Comparison of ENCODE assay signal across 2 worm cellular contexts in the genomic region with DNA sequence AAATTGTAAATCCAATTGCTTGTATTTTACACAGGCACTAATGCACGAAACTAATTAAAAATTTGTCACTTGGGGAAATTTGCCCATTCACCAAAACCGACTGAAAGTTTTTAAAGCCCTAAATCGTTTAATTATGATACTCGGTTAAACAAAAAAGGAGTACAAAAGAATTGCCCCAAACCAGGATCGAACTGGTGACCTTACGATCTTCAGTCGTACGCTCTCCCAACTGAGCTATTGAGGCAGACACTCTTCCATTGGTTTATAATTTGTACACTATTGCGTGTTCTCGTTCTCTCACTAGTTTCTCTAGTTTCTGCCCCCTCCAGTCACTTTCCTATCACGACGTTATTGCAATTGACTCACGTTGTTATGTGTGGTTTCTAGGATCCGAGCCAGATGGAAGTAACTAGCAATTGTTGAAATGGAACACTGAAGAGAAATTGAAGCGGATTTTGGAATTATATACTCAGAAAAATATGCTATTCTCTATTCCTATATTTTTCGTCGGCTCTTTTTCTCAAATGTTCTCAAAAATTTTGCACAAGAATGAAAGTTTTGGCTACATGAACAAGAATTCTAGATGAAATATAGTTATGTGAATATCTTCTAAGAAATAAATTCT.
A peak's percentile ranks its signal among the peaks of the same experiment; 100 is the strongest.
TF ChIP-seq lines count a peak whose summit lies in the region.

No protein-coding gene starts in this region.

TF ChIP-seq in whole organism, L4 larva, 104 proteins besides CTCF, POLR2A, EP300 and RAD21 (continued from another document):
- TF ChIP-seq ZK337.2 (GFP tag; IDR thresholded peaks at IDR 0.05; lab: Robert Waterston, UW) (peak; percentile 61; the same call in 1 of the 2 replicates), arid-1 (GFP tag; conservative IDR thresholded peaks at IDR 0.05; lab: Robert Waterston, UW) (peak; percentile 61; the same call in 1 of the 2 replicates), mxl-2 (GFP tag; conservative IDR thresholded peaks at IDR 0.05; lab: Robert Waterston, UW) (peak; percentile 64; the same call in 1 of the 2 replicates), spr-1 (tag; optimal IDR thresholded peaks at IDR 0.05; lab: Kevin White, UChicago) (peak; percentile 11), daf-16 (GFP tag; optimal IDR thresholded peaks at IDR 0.05; lab: Kevin White, UChicago) (peak; percentile 26 to 73), daf-16 (tag; optimal IDR thresholded peaks at IDR 0.05; lab: Kevin White, UChicago) (peak; percentile 45), dmd-9 (GFP tag; IDR thresholded peaks at IDR 0.05; lab: Robert Waterston, UW) (peak; percentile 64; the same call in 1 of the 2 replicates)

TF ChIP-seq in whole organism, late embryonic, 69 proteins besides CTCF, POLR2A, EP300 and RAD21 (continued from another document):
- TF ChIP-seq ahr-1 (tag; optimal IDR thresholded peaks at IDR 0.05; lab: Kevin White, UChicago) (peak; percentile 18), ceh-31 (tag; optimal IDR thresholded peaks at IDR 0.05; lab: Kevin White, UChicago) (peak; percentile 60), unc-55 (GFP tag; optimal IDR thresholded peaks at IDR 0.05; lab: Kevin White, UChicago) (no peak), tbx-2 (tag; optimal IDR thresholded peaks at IDR 0.05; lab: Kevin White, UChicago) (peak; percentile 39), sox-2 (GFP tag; IDR thresholded peaks at IDR 0.05; lab: Robert Waterston, UW) (peak; percentile 68)
